Fruit fly (Drosophila melanogaster): ENCODE measurements around the gene Pdk1.

Pdk1 gene

dm6 chr3L:165981-166788 lies 36.9 kb downstream of the Pdk1 start (continued):
- TF ChIP-seq h (optimal IDR thresholded peaks at IDR 0.05) (no peak), CG2116 (GFP tag; optimal IDR thresholded peaks at IDR 0.05) (no peak), CG2889 (GFP tag; IDR thresholded peaks at IDR 0.05) (no peak), CG10543 (GFP tag; optimal IDR thresholded peaks at IDR 0.05) (no peak), sd (tag; optimal IDR thresholded peaks at IDR 0.05) (no peak), CG3281 (GFP tag; optimal IDR thresholded peaks at IDR 0.05) (peak; percentile 23), Nf-YC (tag; optimal IDR thresholded peaks at IDR 0.05) (no peak), CG30020 (tag; optimal IDR thresholded peaks at IDR 0.05) (no peak), eyg (GFP tag; optimal IDR thresholded peaks at IDR 0.05) (no peak), Fer1 (GFP tag; optimal IDR thresholded peaks at IDR 0.05) (no peak), chm (GFP tag; IDR thresholded peaks at IDR 0.05) (no peak), Hand (GFP tag; optimal IDR thresholded peaks at IDR 0.05) (no peak), CG11696 (GFP tag; IDR thresholded peaks at IDR 0.05) (no peak), Med (GFP tag) (peak; percentile 60), CG7556 (GFP tag; optimal IDR thresholded peaks at IDR 0.05) (peak; percentile 20), CG6689 (GFP tag; IDR thresholded peaks at IDR 0.05) (no peak), yki (optimal IDR thresholded peaks at IDR 0.05) (no peak), CG4424 (GFP tag; optimal IDR thresholded peaks at IDR 0.05) (peak; percentile 54), BEAF-32 (GFP tag; optimal IDR thresholded peaks at IDR 0.05) (no peak), CG9876 (GFP tag; optimal IDR thresholded peaks at IDR 0.05) (no peak), chinmo (GFP tag; IDR thresholded peaks at IDR 0.05; ENCODE audit: partially characterized antibody) (0 out of 4 replicates have a peak, but pooled peaks have one; percentile 19), unpg (GFP tag; optimal IDR thresholded peaks at IDR 0.05) (peak; percentile 42), ttk (GFP tag; IDR thresholded peaks at IDR 0.05) (0 out of 2 replicates have a peak, but pooled peaks have one; percentile 12), CTCF (GFP tag; optimal IDR thresholded peaks at IDR 0.05) (peak; percentile 58), pan (optimal IDR thresholded peaks at IDR 0.05) (no peak), pan (GFP tag; optimal IDR thresholded peaks at IDR 0.05 in 1 of 2, IDR thresholded peaks at IDR 0.05 in 1 of 2) (no peak), ATbp (GFP tag; optimal IDR thresholded peaks at IDR 0.05) (peak; percentile 1), CG8478 (optimal IDR thresholded peaks at IDR 0.05) (no peak), CG14667 (GFP tag; IDR thresholded peaks at IDR 0.05) (no peak), CG8089 (GFP tag; optimal IDR thresholded peaks at IDR 0.05) (no peak), pho (GFP tag; optimal IDR thresholded peaks at IDR 0.05) (no peak), sens-2 (GFP tag; IDR thresholded peaks at IDR 0.05) (no peak), Mrtf (GFP tag; IDR thresholded peaks at IDR 0.05) (no peak; the same call in 2 of the 3 replicates), CG9609 (GFP tag; optimal IDR thresholded peaks at IDR 0.05) (no peak), CG31441 (GFP tag; IDR thresholded peaks at IDR 0.05) (peak; percentile 30; the same call in 1 of the 2 replicates), oc (tag; optimal IDR thresholded peaks at IDR 0.05) (no peak), CG13123 (GFP tag; optimal IDR thresholded peaks at IDR 0.05) (no peak), Gug (GFP tag; IDR thresholded peaks at IDR 0.05) (no peak), fd96Cb (tag; optimal IDR thresholded peaks at IDR 0.05) (no peak), CG6654 (GFP tag; optimal IDR thresholded peaks at IDR 0.05) (no peak), Bteb2 (GFP tag; optimal IDR thresholded peaks at IDR 0.05) (no peak), wdn (GFP tag; IDR thresholded peaks at IDR 0.05) (no peak), mam (GFP tag; optimal IDR thresholded peaks at IDR 0.05) (no peak), CG14710 (tag; optimal IDR thresholded peaks at IDR 0.05) (peak; percentile 2), bsh (GFP tag; optimal IDR thresholded peaks at IDR 0.05) (peak; percentile 33 to 46), Asciz (GFP tag; optimal IDR thresholded peaks at IDR 0.05) (peak; percentile 31), jigr1 (GFP tag; IDR thresholded peaks at IDR 0.05) (no peak), CG7372 (GFP tag; IDR thresholded peaks at IDR 0.05) (no peak), BtbVII (GFP tag; optimal IDR thresholded peaks at IDR 0.05) (no peak), tll (GFP tag; optimal IDR thresholded peaks at IDR 0.05) (no peak), trem (tag; optimal IDR thresholded peaks at IDR 0.05) (peak; percentile 20)

All from whole organism, embryonic.